Fruit fly (Drosophila melanogaster) whole organism, embryonic: ENCODE data around the gene CG34008.

Source experiments
- BEAF-32 ChIP-seq: fragments of 200-800 bp; sonication (Bioruptor generic); optimal IDR thresholded peaks from 3 replicates; lab custom pipeline; 2017; ENCODE audit warnings: missing biosample characterization, missing genetic modification characterization, mild to moderate bottlenecking, moderate library complexity, missing genetic modification reagents
- CG10274 ChIP-seq: fragments of 200-800 bp; sonication (Bioruptor generic); optimal IDR thresholded peaks from 3 replicates; lab custom pipeline; 2017; ENCODE audit warnings: missing biosample characterization, mild to moderate bottlenecking, missing genetic modification characterization
- CG11247 ChIP-seq: fragments of 200-800 bp; sonication (Bioruptor generic); IDR thresholded peaks from 2 replicates; pipeline ENCODE4 v1.3.6; 2022; ENCODE audit warnings: missing biosample characterization, missing genetic modification characterization
- CG17385 ChIP-seq: fragments of 200-800 bp; sonication (Bioruptor generic); optimal IDR thresholded peaks from 3 replicates; lab custom pipeline; 2018; ENCODE audit warnings: missing biosample characterization, mild to moderate bottlenecking, missing genetic modification characterization
- CG17912 ChIP-seq: fragments of 200-800 bp; sonication (Bioruptor generic); optimal IDR thresholded peaks from 2 replicates; lab custom pipeline; 2018; ENCODE audit warnings: missing biosample characterization, mild to moderate bottlenecking, missing genetic modification characterization
- CG18011 ChIP-seq: fragments of 200-800 bp; sonication (Bioruptor generic); optimal IDR thresholded peaks from 2 replicates; lab custom pipeline; 2017; ENCODE audit warnings: missing biosample characterization, missing genetic modification characterization, mild to moderate bottlenecking, moderate library complexity, missing genotype
- CG1832 ChIP-seq: fragments of 200-800 bp; sonication (Bioruptor generic); optimal IDR thresholded peaks from 2 replicates; lab custom pipeline; 2017; ENCODE audit warnings: missing biosample characterization, mild to moderate bottlenecking, missing genetic modification characterization, inconsistent platforms
- CG2120 ChIP-seq: fragments of 200-800 bp; sonication (Bioruptor generic); optimal IDR thresholded peaks from 3 replicates; lab custom pipeline; 2016; ENCODE audit warnings: missing biosample characterization, missing genetic modification characterization
- CG30403 ChIP-seq: fragments of 200-800 bp; sonication (Bioruptor generic); optimal IDR thresholded peaks from 3 replicates; lab custom pipeline; 2016; ENCODE audit warnings: missing biosample characterization, missing genetic modification characterization
- CG34376 ChIP-seq: fragments of 200-800 bp; sonication (Bioruptor generic); optimal IDR thresholded peaks from 2 replicates; lab custom pipeline; 2018; ENCODE audit warnings: missing biosample characterization, mild to moderate bottlenecking, missing genetic modification characterization
- CG3847 ChIP-seq: fragments of 200-800 bp; sonication (Bioruptor generic); IDR thresholded peaks from 2 replicates; pipeline ENCODE4 v1.3.6; 2022; ENCODE audit warnings: missing biosample characterization, missing genetic modification characterization
- CG4360 ChIP-seq: fragments of 200-800 bp; sonication (Bioruptor generic); IDR thresholded peaks from 2 replicates; pipeline ENCODE4 v1.3.6; 2022; ENCODE audit warnings: missing biosample characterization, missing genetic modification characterization
- CG4820 ChIP-seq: fragments of 200-800 bp; sonication (Bioruptor generic); optimal IDR thresholded peaks from 3 replicates; lab custom pipeline; 2016; ENCODE audit warnings: missing biosample characterization, missing genetic modification characterization
- CG5180 ChIP-seq: fragments of 200-800 bp; sonication (Bioruptor generic); optimal IDR thresholded peaks from 3 replicates; lab custom pipeline; 2017; ENCODE audit warnings: missing biosample characterization, missing genetic modification characterization, mild to moderate bottlenecking, moderate library complexity, missing genetic modification reagents
- CG7839 ChIP-seq: fragments of 200-800 bp; sonication (Bioruptor generic); optimal IDR thresholded peaks from 3 replicates; lab custom pipeline; 2018; ENCODE audit warnings: missing biosample characterization, mild to moderate bottlenecking, missing genetic modification characterization, moderate library complexity
- CG8924 ChIP-seq: fragments of 200-800 bp; optimal IDR thresholded peaks from 3 replicates; lab custom pipeline; 2019; ENCODE audit warnings: missing biosample characterization, mild to moderate bottlenecking, missing genetic modification characterization, moderate library complexity
- Chrac-16 ChIP-seq: fragments of 200-800 bp; sonication (Bioruptor generic); optimal IDR thresholded peaks from 3 replicates; lab custom pipeline; 2016; ENCODE audit warnings: missing biosample characterization, missing genetic modification characterization
- CkIIα-i1 ChIP-seq: fragments of 200-800 bp; sonication (Bioruptor generic); IDR thresholded peaks from 2 replicates; pipeline ENCODE4 v1.3.6; 2022; ENCODE audit warnings: missing biosample characterization, missing genetic modification characterization
- Dip2 ChIP-seq: fragments of 200-800 bp; sonication (Bioruptor generic); IDR thresholded peaks from 2 replicates; pipeline ENCODE4 v1.3.6; 2022; ENCODE audit warnings: missing biosample characterization, missing genetic modification characterization
- Fer3 ChIP-seq: fragments of 200-800 bp; sonication (Bioruptor generic); optimal IDR thresholded peaks from 2 replicates; lab custom pipeline; 2018; ENCODE audit warnings: missing biosample characterization, mild to moderate bottlenecking, missing genetic modification characterization, moderate library complexity
- H2.0 ChIP-seq: fragments of 200-800 bp; sonication (Bioruptor generic); IDR thresholded peaks from 2 replicates; pipeline ENCODE4 v1.3.6; 2022; ENCODE audit warnings: missing biosample characterization, missing genetic modification characterization
- MESR4 ChIP-seq: fragments of 200-800 bp; sonication (Bioruptor generic); optimal IDR thresholded peaks from 2 replicates; lab custom pipeline; 2018; ENCODE audit warnings: missing biosample characterization, mild to moderate bottlenecking, missing genetic modification characterization, moderate library complexity
- NC2β ChIP-seq: fragments of 200-800 bp; sonication (Bioruptor generic); optimal IDR thresholded peaks from 2 replicates; lab custom pipeline; 2016; ENCODE audit warnings: missing biosample characterization, missing genetic modification characterization
- Opbp ChIP-seq: fragments of 200-800 bp; sonication (Bioruptor generic); IDR thresholded peaks from 3 replicates; pipeline ENCODE4 v1.3.6; 2022; ENCODE audit warnings: missing biosample characterization, missing genetic modification characterization; ENCODE audit not compliant: partially characterized antibody
- Rx ChIP-seq: fragments of 200-800 bp; sonication (Bioruptor generic); IDR thresholded peaks from 2 replicates; pipeline ENCODE4 v1.3.6; 2022; ENCODE audit warnings: missing biosample characterization, missing genetic modification characterization
- Scr ChIP-seq: fragments of 200-800 bp; sonication (Bioruptor generic); IDR thresholded peaks from 2 replicates; pipeline ENCODE4 v1.3.6; 2022; ENCODE audit warnings: missing biosample characterization, missing genetic modification characterization; ENCODE audit not compliant: partially characterized antibody
- Sry-β ChIP-seq: fragments of 200-800 bp; sonication (Bioruptor generic); optimal IDR thresholded peaks from 2 replicates; lab custom pipeline; 2018; ENCODE audit warnings: missing biosample characterization, mild to moderate bottlenecking, missing genetic modification characterization, moderate library complexity
- ase ChIP-seq: fragments of 200-800 bp; sonication (Bioruptor generic); IDR thresholded peaks from 3 replicates; pipeline ENCODE4 v1.3.6; 2022; ENCODE audit warnings: missing biosample characterization, missing genetic modification characterization
- bbx ChIP-seq: fragments of 200-800 bp; sonication (Bioruptor generic); IDR thresholded peaks from 2 replicates; pipeline ENCODE4 v1.3.6; 2022; ENCODE audit warnings: missing biosample characterization, missing genetic modification characterization; ENCODE audit not compliant: partially characterized antibody
- br ChIP-seq: fragments of >200 bp; optimal IDR thresholded peaks from 2 replicates; lab custom pipeline; 2017
- cg ChIP-seq: fragments of 200-800 bp; sonication (Bioruptor generic); optimal IDR thresholded peaks from 3 replicates; lab custom pipeline; 2019; ENCODE audit warnings: missing biosample characterization, mild to moderate bottlenecking, missing genetic modification characterization, moderate library complexity
- chif ChIP-seq, 2 experiments: fragments of 200-800 bp; sonication (Bioruptor generic); optimal IDR thresholded peaks; 3 replicates each; lab custom pipeline; 2016; ENCODE audit warnings: missing biosample characterization in 2 of 2, missing genetic modification characterization in 2 of 2
- crp ChIP-seq, 2 experiments: fragments of 200-800 bp; sonication (Bioruptor generic); optimal IDR thresholded peaks; 2 replicates in 1 of 2; 3 replicates in 1 of 2; lab custom pipeline; 2017; ENCODE audit warnings: missing biosample characterization in 2 of 2, missing genetic modification characterization in 2 of 2, mild to moderate bottlenecking in 1 of 2, moderate library complexity in 1 of 2
- cwo ChIP-seq: fragments of 200-800 bp; sonication (Bioruptor generic); optimal IDR thresholded peaks from 3 replicates; lab custom pipeline; 2017; ENCODE audit warnings: missing biosample characterization, missing genetic modification characterization, mild to moderate bottlenecking, moderate library complexity, missing genetic modification reagents
- ftz-f1 ChIP-seq: fragments of 200-800 bp; sonication (Bioruptor generic); optimal IDR thresholded peaks from 2 replicates; lab custom pipeline; 2016; ENCODE audit warnings: missing biosample characterization, missing genetic modification characterization
- kay ChIP-seq: fragments of 200-800 bp; sonication (Bioruptor generic); optimal IDR thresholded peaks from 2 replicates; lab custom pipeline; 2016; ENCODE audit warnings: missing biosample characterization, missing genetic modification characterization
- lola ChIP-seq, 3 experiments: fragments of >200 bp in 2 of 3; fragments of 200-800 bp in 1 of 3; sonication (Bioruptor generic) in 1 of 3; optimal IDR thresholded peaks; 2 replicates each; lab custom pipeline; 2017 to 2019; ENCODE audit warnings: missing biosample characterization in 3 of 3, missing genetic modification characterization in 3 of 3, mild to moderate bottlenecking in 1 of 3, moderate library complexity in 1 of 3
- pho ChIP-seq: fragments of 200-800 bp; sonication (Bioruptor generic); optimal IDR thresholded peaks from 2 replicates; lab custom pipeline; 2016; ENCODE audit warnings: missing biosample characterization, missing genetic modification characterization
- schlank ChIP-seq: fragments of 200-800 bp; sonication (Bioruptor generic); optimal IDR thresholded peaks from 2 replicates; lab custom pipeline; 2018; ENCODE audit warnings: missing biosample characterization, mild to moderate bottlenecking, missing genetic modification characterization
- sisA ChIP-seq: fragments of 200-800 bp; sonication (Bioruptor generic); IDR thresholded peaks from 2 replicates; pipeline ENCODE4 v1.3.6; 2022; ENCODE audit warnings: missing biosample characterization, missing genetic modification characterization
- slbo ChIP-seq: fragments of 200-800 bp; sonication (Bioruptor generic); IDR thresholded peaks from 2 replicates; pipeline ENCODE4 v1.3.6; 2022; ENCODE audit warnings: missing biosample characterization, missing genetic modification characterization
- stc ChIP-seq: fragments of 200-800 bp; sonication (Bioruptor generic); IDR thresholded peaks from 2 replicates; pipeline ENCODE4 v1.3.6; 2022; ENCODE audit warnings: missing biosample characterization, missing genetic modification characterization
- tna ChIP-seq: fragments of 200-800 bp; sonication (Bioruptor generic); IDR thresholded peaks from 2 replicates; pipeline ENCODE4 v1.3.6; 2022; ENCODE audit warnings: missing biosample characterization, missing genetic modification characterization; ENCODE audit not compliant: partially characterized antibody
- tup ChIP-seq: fragments of 200-800 bp; sonication (Bioruptor generic); optimal IDR thresholded peaks from 2 replicates; lab custom pipeline; 2016; ENCODE audit warnings: missing biosample characterization, mild to moderate bottlenecking, missing genetic modification characterization, moderate library complexity
- twi ChIP-seq: fragments of 200-800 bp; optimal IDR thresholded peaks from 2 replicates; lab custom pipeline; 2019; ENCODE audit warnings: missing biosample characterization, mild to moderate bottlenecking, missing genetic modification characterization, moderate library complexity
- vfl ChIP-seq: fragments of 200-800 bp; sonication (Bioruptor generic); optimal IDR thresholded peaks from 2 replicates; lab custom pipeline; 2016; ENCODE audit warnings: missing biosample characterization, missing genetic modification characterization
- vvl ChIP-seq: fragments of 200-800 bp; sonication (Bioruptor generic); IDR thresholded peaks from 2 replicates; pipeline ENCODE4 v1.3.6; 2022; ENCODE audit warnings: missing biosample characterization, missing genetic modification characterization
- zen ChIP-seq: fragments of 200-800 bp; sonication (Bioruptor generic); optimal IDR thresholded peaks from 3 replicates; lab custom pipeline; 2018; ENCODE audit warnings: missing biosample characterization, mild to moderate bottlenecking, missing genetic modification characterization, moderate library complexity

The CG34008 gene

dm6 chr3R:20592517-20593462, 11.5 kb upstream of the CG34008 start, which contains the start of the genes Pus1 and bon (continued):
- TF ChIP-seq CG4360 (GFP tag; lab: Robert Waterston, UW): no peak
- no peak for TF ChIP-seq twi (tag; lab: Kevin White, UChicago)
- TF ChIP-seq CG1832 (GFP tag; lab: Kevin White, UChicago): peak; percentile 53
- TF ChIP-seq CG10274 (GFP tag; lab: Kevin White, UChicago): no peak
- TF ChIP-seq CG7839 (tag; lab: Kevin White, UChicago): peak; percentile 1
- TF ChIP-seq CG3847 (GFP tag; lab: Robert Waterston, UW): peak; percentile 64
- TF ChIP-seq sisA (GFP tag; lab: Robert Waterston, UW): peak; percentile 42; the same call in 1 of the 2 replicates
- TF ChIP-seq CG8924 (tag; lab: Kevin White, UChicago): peak; percentile 36
- TF ChIP-seq tup (GFP tag; lab: Kevin White, UChicago): no peak
- peak; percentile 85 for TF ChIP-seq ftz-f1
- peak; percentile 50 for TF ChIP-seq CG2120 (GFP tag; lab: Kevin White, UChicago)
- no peak for TF ChIP-seq Fer3 (tag; lab: Kevin White, UChicago)
- TF ChIP-seq vfl (GFP tag; lab: Kevin White, UChicago): no peak
- TF ChIP-seq NC2β (GFP tag; lab: Kevin White, UChicago): peak; percentile 46
- peak; percentile 84 for TF ChIP-seq MESR4 (GFP tag; lab: Kevin White, UChicago)
- no peak for TF ChIP-seq CG11247
- TF ChIP-seq schlank (tag; lab: Kevin White, UChicago): no peak
- peak; percentile 46; the same call in 1 of the 2 replicates for TF ChIP-seq tna (GFP tag; lab: Robert Waterston, UW)
- peak; percentile 95 for TF ChIP-seq CG17385 (GFP tag; lab: Kevin White, UChicago)
- TF ChIP-seq BEAF-32 (GFP tag; lab: Kevin White, UChicago): peak; percentile 52
- TF ChIP-seq bbx: peak; percentile 23; the same call in 1 of the 2 replicates
- peak; percentile 39 for TF ChIP-seq Scr (GFP tag; lab: Robert Waterston, UW)
- peak; percentile 18 to 86 for TF ChIP-seq crp (GFP tag; optimal IDR thresholded peaks at IDR 0.05; lab: Kevin White, UChicago)
- TF ChIP-seq cg (GFP tag; lab: Kevin White, UChicago): peak; percentile 86
- TF ChIP-seq kay: no peak
- TF ChIP-seq Dip2 (GFP tag; lab: Robert Waterston, UW): no peak
- no peak for TF ChIP-seq ase
- TF ChIP-seq CkIIα-i1 (GFP tag; lab: Robert Waterston, UW): no peak
- no peak for TF ChIP-seq CG18011 (GFP tag; lab: Kevin White, UChicago)
- TF ChIP-seq CG34376 (GFP tag; lab: Kevin White, UChicago): peak; percentile 10
- TF ChIP-seq CG4820 (GFP tag; lab: Kevin White, UChicago): no peak
- TF ChIP-seq CG5180 (GFP tag; lab: Kevin White, UChicago): no peak
- TF ChIP-seq Chrac-16 (GFP tag; lab: Kevin White, UChicago): peak; percentile 16
- TF ChIP-seq Sry-β (GFP tag; lab: Kevin White, UChicago): no peak
- peak; percentile 52; the same call in 1 of the 2 replicates for TF ChIP-seq slbo (GFP tag; lab: Robert Waterston, UW)
- TF ChIP-seq stc (GFP tag; lab: Robert Waterston, UW): no peak
- TF ChIP-seq Opbp (GFP tag; lab: Robert Waterston, UW): 0 out of 3 replicates have a peak, but pooled peaks have one; percentile 30
- TF ChIP-seq br: no peak
- peak; percentile 25 for TF ChIP-seq CG30403
- TF ChIP-seq H2.0 (GFP tag; lab: Robert Waterston, UW): no peak
- TF ChIP-seq pho (GFP tag; lab: Kevin White, UChicago): peak; percentile 31
- no peak for TF ChIP-seq chif (GFP tag; optimal IDR thresholded peaks at IDR 0.05; lab: Kevin White, UChicago)
- TF ChIP-seq lola (GFP tag; optimal IDR thresholded peaks at IDR 0.05; lab: Kevin White, UChicago): no peak
- TF ChIP-seq zen: peak; percentile 74
- TF ChIP-seq cwo (GFP tag; lab: Kevin White, UChicago): peak; percentile 75
- no peak for TF ChIP-seq Rx (GFP tag; lab: Robert Waterston, UW)
- TF ChIP-seq CG17912 (GFP tag; lab: Kevin White, UChicago): peak; percentile 28
- peak; percentile 87 for TF ChIP-seq vvl (GFP tag; lab: Robert Waterston, UW)
